Worm (Caenorhabditis elegans) whole organism, early embryonic: ENCODE results near the gene elli-1.

Experiments
- B0310.2 ChIP-seq: sonication (generic microtip); optimal IDR thresholded peaks from 2 replicates; lab custom pipeline; 2016; ENCODE audit warnings: mild to moderate bottlenecking, missing genetic modification characterization, missing compliant biosample characterization
- F13C5.2 ChIP-seq: sonication (generic microtip); optimal IDR thresholded peaks from 2 replicates; lab custom pipeline; 2017; ENCODE audit warnings: mild to moderate bottlenecking, missing genetic modification characterization, inconsistent platforms, missing compliant biosample characterization
- aly-1 ChIP-seq: sonication (generic microtip); optimal IDR thresholded peaks from 2 replicates; lab custom pipeline; 2016; ENCODE audit warnings: missing genetic modification characterization, missing compliant biosample characterization
- ama-1 ChIP-seq: fragments of 150-350 bp; optimal IDR thresholded peaks from 2 replicates; lab custom pipeline; 2014
- ceh-13 ChIP-seq: fragments of 200-800 bp; sonication (Bioruptor generic); optimal IDR thresholded peaks from 2 replicates; lab custom pipeline; 2018; ENCODE audit warnings: mild to moderate bottlenecking, missing genetic modification characterization, missing compliant biosample characterization
- ceh-36 ChIP-seq: sonication (generic microtip); optimal IDR thresholded peaks from 2 replicates; lab custom pipeline; 2016; ENCODE audit warnings: missing genetic modification characterization, inconsistent platforms, missing compliant biosample characterization
- ets-7 ChIP-seq: sonication (generic microtip); optimal IDR thresholded peaks from 2 replicates; lab custom pipeline; 2016; ENCODE audit warnings: missing genotype, missing genetic modification characterization, missing compliant biosample characterization
- flt-1 ChIP-seq: fragments of 200-800 bp; sonication (Bioruptor generic); IDR thresholded peaks from 2 replicates; pipeline ENCODE4 v1.3.6; 2022; ENCODE audit warnings: missing genetic modification characterization, missing compliant biosample characterization
- hmbx-1 ChIP-seq: sonication (generic microtip); optimal IDR thresholded peaks from 2 replicates; lab custom pipeline; 2016; ENCODE audit warnings: mild to moderate bottlenecking, missing genetic modification characterization, missing compliant biosample characterization
- hmg-4 ChIP-seq: fragments of 200-800 bp; sonication (Bioruptor generic); optimal IDR thresholded peaks from 2 replicates; lab custom pipeline; 2018; ENCODE audit warnings: mild to moderate bottlenecking, missing genetic modification characterization, missing compliant biosample characterization
- hnd-1 ChIP-seq: sonication (generic microtip); optimal IDR thresholded peaks from 2 replicates; lab custom pipeline; 2016; ENCODE audit warnings: missing genetic modification characterization, missing compliant biosample characterization
- pes-1 ChIP-seq: fragments of 200-800 bp; sonication (Bioruptor generic); IDR thresholded peaks from 2 replicates; pipeline ENCODE4 v1.3.6; 2022; ENCODE audit warnings: missing genetic modification reagents, missing genetic modification characterization, missing compliant biosample characterization
- scrt-1 ChIP-seq: fragments of 200-800 bp; sonication (Bioruptor generic); IDR thresholded peaks from 2 replicates; pipeline ENCODE4 v1.3.6; 2022; ENCODE audit warnings: missing genetic modification characterization, missing compliant biosample characterization
- sea-1 ChIP-seq: fragments of 200-800 bp; sonication (Bioruptor generic); conservative IDR thresholded peaks from 2 replicates; pipeline ENCODE4 v1.3.6; 2022; ENCODE audit warnings: missing genetic modification characterization, missing compliant biosample characterization
- tbx-11 ChIP-seq: fragments of 200-800 bp; sonication (Bioruptor generic); IDR thresholded peaks from 2 replicates; pipeline ENCODE4 v1.3.6; 2022; ENCODE audit warnings: missing genetic modification characterization, missing compliant biosample characterization
- tbx-37 ChIP-seq: fragments of 200-800 bp; sonication (Bioruptor generic); conservative IDR thresholded peaks from 2 replicates; pipeline ENCODE4 v1.3.6; 2022; ENCODE audit warnings: missing genetic modification reagents, missing genetic modification characterization, missing compliant biosample characterization
- tra-4 ChIP-seq: sonication (generic microtip); optimal IDR thresholded peaks from 2 replicates; lab custom pipeline; 2017; ENCODE audit warnings: missing genetic modification characterization, missing compliant biosample characterization

Gene elli-1

ce11 chrIV:8743654-8744332 is 10.8 kb downstream of the elli-1 start, which contains the start of gene F21D5.7:
F21D5.7 (minus strand) TSS chrIV:8743704.
- TF ChIP-seq F13C5.2 (tag; lab: Kevin White, UChicago) (peak; percentile 43), ets-7 (no peak)

ce11 chrIV:8740952-8741438 is 13.6 kb downstream of the elli-1 start, which contains the start of gene F21D5.6:
F21D5.6 (minus strand) TSS chrIV:8741388.
- TF ChIP-seq flt-1 (GFP tag; lab: Robert Waterston, UW) (no peak), hmg-4 (GFP tag; lab: Kevin White, UChicago) (no peak), B0310.2 (tag; lab: Kevin White, UChicago) (no peak), ama-1 (lab: Kevin White, UChicago) (no peak), scrt-1 (GFP tag; lab: Robert Waterston, UW) (no peak), aly-1 (tag; lab: Kevin White, UChicago) (no peak), sea-1 (GFP tag; lab: Robert Waterston, UW) (no peak), ceh-36 (no peak), tra-4 (tag; lab: Kevin White, UChicago) (no peak)

- TF ChIP-seq hmbx-1 (tag; lab: Kevin White, UChicago) = no peak
- TF ChIP-seq F13C5.2 (tag; lab: Kevin White, UChicago) = no peak
- TF ChIP-seq ceh-36 = no peak
- TF ChIP-seq tra-4 (tag; lab: Kevin White, UChicago) = no peak
- TF ChIP-seq ets-7 = no peak
- no peak for TF ChIP-seq tbx-11
- no peak for TF ChIP-seq ama-1 (lab: Kevin White, UChicago)
- TF ChIP-seq ceh-13 = no peak
- no peak for TF ChIP-seq hnd-1 (tag; lab: Kevin White, UChicago)
- no peak for TF ChIP-seq flt-1 (GFP tag; lab: Robert Waterston, UW)
- no peak for TF ChIP-seq tbx-37 (GFP tag; lab: Robert Waterston, UW)
- no peak for TF ChIP-seq aly-1 (tag; lab: Kevin White, UChicago)
- TF ChIP-seq pes-1 = no peak
Observed at ce11 chrIV:8739926-8740325, 14.7 kb downstream of the elli-1 start, which contains the start of gene mrps-33. mrps-33 (minus strand) TSS chrIV:8740026.

ce11 chrIV:8739294-8739693 is 15.3 kb downstream of the elli-1 start, which contains the start of gene F21D5.5:
F21D5.5 (minus strand) TSS chrIV:8739394.
- TF ChIP-seq hmbx-1 (tag; lab: Kevin White, UChicago) (no peak), aly-1 (tag; lab: Kevin White, UChicago) (no peak), hmg-4 (GFP tag; lab: Kevin White, UChicago) (no peak), ceh-13 (no peak), tra-4 (tag; lab: Kevin White, UChicago) (no peak), tbx-11 (no peak), scrt-1 (GFP tag; lab: Robert Waterston, UW) (no peak), hnd-1 (tag; lab: Kevin White, UChicago) (no peak), tbx-37 (GFP tag; lab: Robert Waterston, UW) (no peak), F13C5.2 (tag; lab: Kevin White, UChicago) (no peak), ceh-36 (no peak), ets-7 (no peak), B0310.2 (tag; lab: Kevin White, UChicago) (no peak), flt-1 (GFP tag; lab: Robert Waterston, UW) (no peak), ama-1 (lab: Kevin White, UChicago) (no peak)

ce11 chrIV:8737787-8738186 is 16.8 kb downstream of the elli-1 start, which contains the start of gene F21D5.4:
F21D5.4 (plus strand) TSS chrIV:8738087.
- TF ChIP-seq F13C5.2 (tag; lab: Kevin White, UChicago) (no peak), tbx-11 (no peak), hmg-4 (GFP tag; lab: Kevin White, UChicago) (no peak), aly-1 (tag; lab: Kevin White, UChicago) (no peak), tbx-37 (GFP tag; lab: Robert Waterston, UW) (no peak), scrt-1 (GFP tag; lab: Robert Waterston, UW) (no peak)

- TF ChIP-seq hmg-4 (GFP tag; lab: Kevin White, UChicago) = no peak
- TF ChIP-seq hmbx-1 (tag; lab: Kevin White, UChicago) = no peak
- no peak for TF ChIP-seq hnd-1 (tag; lab: Kevin White, UChicago)
- TF ChIP-seq sea-1 (GFP tag; lab: Robert Waterston, UW) = no peak
- no peak for TF ChIP-seq flt-1 (GFP tag; lab: Robert Waterston, UW)
- TF ChIP-seq ceh-13 = no peak
- TF ChIP-seq ceh-36 = no peak
- no peak for TF ChIP-seq aly-1 (tag; lab: Kevin White, UChicago)
- TF ChIP-seq F13C5.2 (tag; lab: Kevin White, UChicago) = no peak
- no peak for TF ChIP-seq scrt-1 (GFP tag; lab: Robert Waterston, UW)
- TF ChIP-seq tra-4 (tag; lab: Kevin White, UChicago) = no peak
- no peak for TF ChIP-seq pes-1
- TF ChIP-seq B0310.2 (tag; lab: Kevin White, UChicago) = no peak
- no peak for TF ChIP-seq ets-7
- TF ChIP-seq tbx-37 (GFP tag; lab: Robert Waterston, UW) = no peak
- TF ChIP-seq ama-1 (lab: Kevin White, UChicago) = no peak
- TF ChIP-seq tbx-11 = no peak
Observed at ce11 chrIV:8737354-8737753, 17.3 kb downstream of the elli-1 start.

- TF ChIP-seq aly-1 (tag; lab: Kevin White, UChicago) = no peak
- TF ChIP-seq scrt-1 (GFP tag; lab: Robert Waterston, UW) = no peak
- no peak for TF ChIP-seq tbx-11
- no peak for TF ChIP-seq ets-7
- TF ChIP-seq sea-1 (GFP tag; lab: Robert Waterston, UW) = no peak
- TF ChIP-seq F13C5.2 (tag; lab: Kevin White, UChicago) = no peak
- no peak for TF ChIP-seq B0310.2 (tag; lab: Kevin White, UChicago)
- no peak for TF ChIP-seq hmbx-1 (tag; lab: Kevin White, UChicago)
- no peak for TF ChIP-seq pes-1
- no peak for TF ChIP-seq tbx-37 (GFP tag; lab: Robert Waterston, UW)
- TF ChIP-seq hnd-1 (tag; lab: Kevin White, UChicago) = no peak
- TF ChIP-seq ceh-13 = no peak
- TF ChIP-seq flt-1 (GFP tag; lab: Robert Waterston, UW) = no peak
- no peak for TF ChIP-seq hmg-4 (GFP tag; lab: Kevin White, UChicago)
- TF ChIP-seq tra-4 (tag; lab: Kevin White, UChicago) = no peak
Observed at ce11 chrIV:8730469-8730868, 24.2 kb downstream of the elli-1 start, which contains the start of gene F21D5.3. F21D5.3 (plus strand) TSS chrIV:8730815.
